Fruit fly (Drosophila melanogaster): Measurements from ENCODE around the gene Oat.

Oat gene

dm6 chr3L:19630701-19631100 is 18.9 kb downstream of the Oat start (continued):
- no peak for TF ChIP-seq crp (GFP tag; optimal IDR thresholded peaks at IDR 0.05)
- TF ChIP-seq CG8388 (GFP tag; optimal IDR thresholded peaks at IDR 0.05) = no peak
- TF ChIP-seq CG8281 (tag; optimal IDR thresholded peaks at IDR 0.05) = no peak
- peak; percentile 22 for TF ChIP-seq HmgZ (tag; optimal IDR thresholded peaks at IDR 0.05)
- TF ChIP-seq CG2199 (GFP tag; IDR thresholded peaks at IDR 0.05) = 0 out of 3 replicates have a peak, but pooled peaks have one; percentile 31
- no peak for TF ChIP-seq tx (GFP tag; optimal IDR thresholded peaks at IDR 0.05)
- TF ChIP-seq Dbx (GFP tag; IDR thresholded peaks at IDR 0.05) = 0 out of 3 replicates have a peak, but pooled peaks have one; percentile 8
- no peak for TF ChIP-seq onecut (GFP tag; IDR thresholded peaks at IDR 0.05)
- TF ChIP-seq CG15269 (tag; optimal IDR thresholded peaks at IDR 0.05) = no peak
- no peak for TF ChIP-seq CG33557 (GFP tag; optimal IDR thresholded peaks at IDR 0.05)
- TF ChIP-seq br (optimal IDR thresholded peaks at IDR 0.05) = no peak
- TF ChIP-seq CG1792 (GFP tag; optimal IDR thresholded peaks at IDR 0.05) = peak; percentile 3

- peak; percentile 37 for TF ChIP-seq lilli (GFP tag; optimal IDR thresholded peaks at IDR 0.05)
- peak; percentile 42 for TF ChIP-seq Meics (GFP tag; optimal IDR thresholded peaks at IDR 0.05)
- TF ChIP-seq zen2 (GFP tag; IDR thresholded peaks at IDR 0.05; ENCODE audit: partially characterized antibody) = peak; percentile 45; the same call in 1 of the 3 replicates
- no peak for TF ChIP-seq ro (GFP tag; IDR thresholded peaks at IDR 0.05)
- TF ChIP-seq CG6791 (GFP tag; IDR thresholded peaks at IDR 0.05; ENCODE audit: partially characterized antibody) = peak; percentile 67
- peak in 1 of 3 experiments; percentile 20 for TF ChIP-seq Stat92E (GFP tag; optimal IDR thresholded peaks at IDR 0.05)
- TF ChIP-seq nmo (GFP tag; optimal IDR thresholded peaks at IDR 0.05) = peak; percentile 60
- peak; percentile 9 for TF ChIP-seq ind (GFP tag; optimal IDR thresholded peaks at IDR 0.05)
- TF ChIP-seq pum (GFP tag; optimal IDR thresholded peaks at IDR 0.05) = peak; percentile 10
- peak; percentile 27 for TF ChIP-seq CG33213 (GFP tag; optimal IDR thresholded peaks at IDR 0.05)
- TF ChIP-seq CTCF (GFP tag; optimal IDR thresholded peaks at IDR 0.05) = peak; percentile 51
- peak; percentile 53 for TF ChIP-seq ewg (GFP tag; optimal IDR thresholded peaks at IDR 0.05)
- TF ChIP-seq CG32532 (GFP tag; IDR thresholded peaks at IDR 0.05) = 0 out of 2 replicates have a peak, but pooled peaks have one; percentile 17
- peak; percentile 80 for TF ChIP-seq CG15514 (GFP tag; optimal IDR thresholded peaks at IDR 0.05)
- TF ChIP-seq CoRest (tag; optimal IDR thresholded peaks at IDR 0.05) = peak; percentile 31
- peak; percentile 82 for TF ChIP-seq CG13287 (GFP tag; IDR thresholded peaks at IDR 0.05; ENCODE audit: partially characterized antibody)
- peak; percentile 21 for TF ChIP-seq CG12942 (GFP tag; optimal IDR thresholded peaks at IDR 0.05)
- peak; percentile 19 for TF ChIP-seq CG30403 (GFP tag; optimal IDR thresholded peaks at IDR 0.05)
- peak; percentile 68 for TF ChIP-seq hbn (GFP tag; IDR thresholded peaks at IDR 0.05; ENCODE audit: partially characterized antibody)
- peak; percentile 88; the same call in 3 of the 4 replicates for TF ChIP-seq chinmo (GFP tag; IDR thresholded peaks at IDR 0.05; ENCODE audit: partially characterized antibody)
- peak; percentile 7 for TF ChIP-seq Xbp1 (GFP tag; optimal IDR thresholded peaks at IDR 0.05)
- peak; percentile 15 for TF ChIP-seq CG13624 (GFP tag; optimal IDR thresholded peaks at IDR 0.05)
- no peak for TF ChIP-seq Tbp (GFP tag; optimal IDR thresholded peaks at IDR 0.05)
- peak; percentile 45 for TF ChIP-seq CG12391 (tag; optimal IDR thresholded peaks at IDR 0.05)
- TF ChIP-seq CG11696 (GFP tag; IDR thresholded peaks at IDR 0.05) = peak; percentile 80
- TF ChIP-seq tna (GFP tag; IDR thresholded peaks at IDR 0.05; ENCODE audit: partially characterized antibody) = peak; percentile 49; the same call in 1 of the 2 replicates
- peak; percentile 75 for TF ChIP-seq CG2116 (GFP tag; optimal IDR thresholded peaks at IDR 0.05)
- TF ChIP-seq CG18476 (GFP tag; optimal IDR thresholded peaks at IDR 0.05) = no peak
- TF ChIP-seq her (GFP tag; optimal IDR thresholded peaks at IDR 0.05) = peak; percentile 10
- peak; percentile 19 for TF ChIP-seq CG10979 (tag; optimal IDR thresholded peaks at IDR 0.05)
- no peak for TF ChIP-seq chm (GFP tag; IDR thresholded peaks at IDR 0.05)
- TF ChIP-seq Hsf (GFP tag; optimal IDR thresholded peaks at IDR 0.05) = peak; percentile 39
- peak; percentile 21 for TF ChIP-seq CG8290 (GFP tag; optimal IDR thresholded peaks at IDR 0.05)
- no peak for TF ChIP-seq CG8290 (tag; optimal IDR thresholded peaks at IDR 0.05)
- TF ChIP-seq repo (GFP tag; optimal IDR thresholded peaks at IDR 0.05) = no peak
- peak; percentile 13 for TF ChIP-seq CG8924 (tag; optimal IDR thresholded peaks at IDR 0.05)
Measured at dm6 chr3L:19618072-19618958, 31.3 kb downstream of the Oat start, which contains the start of gene asf1. asf1 (plus strand) TSS chr3L:19618894.

Data from whole organism, embryonic.